Worm (Caenorhabditis elegans): Measurements from ENCODE around the gene F28F9.3.

Gene F28F9.3

DNA sequence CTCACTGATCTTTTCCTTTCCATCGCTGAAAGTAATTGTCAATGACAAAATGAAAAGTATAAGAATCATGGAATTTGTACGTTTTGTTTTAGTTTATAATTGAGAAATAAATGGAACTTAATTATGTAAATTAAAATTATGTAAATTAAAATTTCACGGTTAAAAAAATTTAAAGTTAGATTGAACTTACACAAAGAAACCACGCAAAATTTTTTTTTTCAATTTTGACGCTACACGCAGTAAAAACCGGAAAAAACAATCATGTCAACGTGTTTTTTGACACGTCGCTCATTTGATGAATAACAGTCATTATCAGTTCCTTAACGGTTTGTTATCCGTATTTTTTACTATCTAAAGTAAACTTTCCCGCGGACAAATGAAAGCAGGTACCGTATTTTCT lies 54.4 kb downstream of the F28F9.3 start, which contains the start of the genes F37C4.8 and oac-23:
Gene F37C4.8 (minus strand): TSS at position 101 of the 400 bp plus-strand sequence.
Gene oac-23 (plus strand): TSS at position 323 of the 400 bp plus-strand sequence.
- TF ChIP-seq flt-1 (GFP tag; IDR thresholded peaks at IDR 0.05) (no peak), B0310.2 (tag; optimal IDR thresholded peaks at IDR 0.05) (no peak), hmbx-1 (tag; optimal IDR thresholded peaks at IDR 0.05) (no peak), tbx-11 (GFP tag; IDR thresholded peaks at IDR 0.05) (no peak), ceh-36 (tag; optimal IDR thresholded peaks at IDR 0.05) (no peak), ets-7 (tag; optimal IDR thresholded peaks at IDR 0.05) (no peak), scrt-1 (GFP tag; IDR thresholded peaks at IDR 0.05) (no peak), hmg-4 (GFP tag; optimal IDR thresholded peaks at IDR 0.05) (no peak), sea-1 (GFP tag; conservative IDR thresholded peaks at IDR 0.05) (no peak), hnd-1 (tag; optimal IDR thresholded peaks at IDR 0.05) (no peak), aly-1 (tag; optimal IDR thresholded peaks at IDR 0.05) (no peak), tra-4 (tag; optimal IDR thresholded peaks at IDR 0.05) (no peak), tbx-37 (GFP tag; conservative IDR thresholded peaks at IDR 0.05) (no peak)

DNA sequence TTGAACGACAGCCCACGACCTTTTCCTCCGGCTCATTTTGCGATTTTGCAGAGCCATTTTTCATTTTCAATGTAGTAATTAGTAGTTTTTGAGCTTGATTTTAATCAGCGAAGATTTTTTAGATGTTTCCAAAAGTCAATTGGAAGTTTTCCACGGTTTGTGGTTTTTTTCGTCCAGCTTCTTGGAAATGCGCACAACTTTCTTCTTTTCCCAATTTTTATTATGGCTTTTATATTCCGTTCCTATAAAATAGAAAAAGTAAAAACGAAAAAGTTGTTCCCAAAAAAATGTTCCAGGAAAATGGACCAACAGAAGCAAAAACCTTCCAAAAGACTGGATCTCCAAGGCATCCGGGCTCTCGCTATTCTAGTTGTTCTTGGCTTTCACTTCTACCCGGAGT lies 58.7 kb downstream of the F28F9.3 start, which contains the start of gene oac-22:
Gene oac-22 (plus strand): TSS at position 301 of the 400 bp plus-strand sequence.
- TF ChIP-seq ceh-36 (tag; optimal IDR thresholded peaks at IDR 0.05) (no peak), pes-1 (GFP tag; IDR thresholded peaks at IDR 0.05) (no peak), tbx-11 (GFP tag; IDR thresholded peaks at IDR 0.05) (no peak), tbx-37 (GFP tag; conservative IDR thresholded peaks at IDR 0.05) (no peak), ceh-13 (GFP tag; optimal IDR thresholded peaks at IDR 0.05) (no peak)
